Fruit fly (Drosophila melanogaster): ENCODE data around the gene CG2082.

- TF ChIP-seq CG2875 (GFP tag; optimal IDR thresholded peaks at IDR 0.05) (no peak), CG31224 (GFP tag; IDR thresholded peaks at IDR 0.05) (peak; percentile 63; the same call in 1 of the 2 replicates), CG1233 (GFP tag; optimal IDR thresholded peaks at IDR 0.05) (no peak), Mes4 (GFP tag; optimal IDR thresholded peaks at IDR 0.05) (no peak), tap (tag; optimal IDR thresholded peaks at IDR 0.05) (no peak), CG11093 (GFP tag; IDR thresholded peaks at IDR 0.05) (no peak), inv (GFP tag; IDR thresholded peaks at IDR 0.05; ENCODE audit: partially characterized antibody) (no peak), kni (GFP tag; optimal IDR thresholded peaks at IDR 0.05) (no peak), Xrp1 (GFP tag; IDR thresholded peaks at IDR 0.05) (no peak), MBD-R2 (GFP tag; IDR thresholded peaks at IDR 0.05) (no peak), nerfin-1 (tag; optimal IDR thresholded peaks at IDR 0.05) (no peak)
Observed at dm6 chr3R:5801703-5802436, 21.0 kb upstream of the CG2082 start, which contains the start of gene CG11000.

Measured in whole organism, embryonic.